Worm (Caenorhabditis elegans) whole organism, L1 larva: Measurements from ENCODE around the gene C49C8.8.
A peak's percentile ranks its signal among the peaks of the same experiment; 100 is the strongest.

ENCODE experiments used
- C04F5.9 ChIP-seq: sonication (generic microtip); optimal IDR thresholded peaks from 2 replicates; lab custom pipeline; 2016; ENCODE audit warnings: missing genetic modification characterization, missing compliant biosample characterization
- C16A3.4 ChIP-seq: fragments of 150-350 bp; optimal IDR thresholded peaks from 2 replicates; lab custom pipeline; 2014; ENCODE audit warnings: missing biosample characterization, missing genetic modification characterization
- aha-1 ChIP-seq: fragments of 150-350 bp; optimal IDR thresholded peaks from 2 replicates; lab custom pipeline; 2014; ENCODE audit warnings: missing biosample characterization, missing genetic modification characterization
- blmp-1 ChIP-seq: fragments of 150-350 bp; optimal IDR thresholded peaks from 2 replicates; lab custom pipeline; 2014; ENCODE audit warnings: missing biosample characterization, missing genetic modification characterization
- ceh-63 ChIP-seq: fragments of 200-800 bp; sonication (Bioruptor generic); optimal IDR thresholded peaks from 2 replicates; lab custom pipeline; 2018; ENCODE audit warnings: mild to moderate bottlenecking, missing genetic modification characterization, missing compliant biosample characterization
- ceh-8 ChIP-seq: fragments of 200-800 bp; sonication (Bioruptor generic); optimal IDR thresholded peaks from 2 replicates; lab custom pipeline; 2018; ENCODE audit warnings: mild to moderate bottlenecking, missing genetic modification characterization, moderate library complexity, missing compliant biosample characterization
- ceh-90 ChIP-seq: sonication (generic microtip); optimal IDR thresholded peaks from 2 replicates; lab custom pipeline; 2016; ENCODE audit warnings: missing genetic modification characterization, missing compliant biosample characterization
- dsc-1 ChIP-seq: sonication (generic microtip); optimal IDR thresholded peaks from 2 replicates; lab custom pipeline; 2016; ENCODE audit warnings: mild to moderate bottlenecking, missing genetic modification characterization, missing compliant biosample characterization
- efl-1 ChIP-seq, 4 experiments: fragments of 150-350 bp; optimal IDR thresholded peaks in 3 of 4; peaks in 1 of 4; 1 replicate in 1 of 4; 2 replicates in 3 of 4; lab custom pipeline; 2014; ENCODE audit warnings: missing biosample characterization in 2 of 4, missing genetic modification characterization in 2 of 4, missing genetic modification reagents in 2 of 4
- efl-3 ChIP-seq: fragments of 200-800 bp; sonication (Bioruptor generic); optimal IDR thresholded peaks from 2 replicates; lab custom pipeline; 2018; ENCODE audit warnings: mild to moderate bottlenecking, missing genetic modification characterization, missing compliant biosample characterization
- egl-13 ChIP-seq: sonication (generic microtip); optimal IDR thresholded peaks from 2 replicates; lab custom pipeline; 2016; ENCODE audit warnings: missing genotype, missing genetic modification reagents, missing genetic modification characterization, missing compliant biosample characterization
- egl-27 ChIP-seq, 2 experiments: fragments of 150-350 bp in 1 of 2; sonication (generic microtip); optimal IDR thresholded peaks; 3 replicates each; lab custom pipeline; 2017 to 2018; ENCODE audit warnings: missing biosample characterization in 2 of 2, missing genetic modification characterization in 2 of 2, missing genetic modification reagents in 2 of 2
- elt-3 ChIP-seq, 6 experiments: fragments of 150-350 bp in 1 of 6; sonication (generic microtip); optimal IDR thresholded peaks; 2 replicates each; lab custom pipeline; 2017 to 2018; ENCODE audit warnings: missing biosample characterization in 6 of 6, missing genetic modification characterization in 6 of 6, inconsistent platforms in 1 of 6
- fkh-10 ChIP-seq: sonication (generic microtip); optimal IDR thresholded peaks from 2 replicates; lab custom pipeline; 2017; ENCODE audit warnings: missing biosample characterization, missing genetic modification reagents, missing genetic modification characterization
- fkh-4 ChIP-seq: sonication (generic microtip); optimal IDR thresholded peaks from 2 replicates; lab custom pipeline; 2016; ENCODE audit warnings: missing compliant biosample characterization, missing genetic modification characterization, borderline replicate concordance
- fkh-8 ChIP-seq: sonication (generic microtip); optimal IDR thresholded peaks from 2 replicates; lab custom pipeline; 2016; ENCODE audit warnings: mild to moderate bottlenecking, missing genetic modification characterization, missing compliant biosample characterization
- fos-1 ChIP-seq: fragments of 150-350 bp; optimal IDR thresholded peaks from 2 replicates; lab custom pipeline; 2014; ENCODE audit warnings: missing biosample characterization, missing genetic modification characterization
- grh-1 ChIP-seq: fragments of 200-800 bp; sonication (Bioruptor generic); IDR thresholded peaks from 2 replicates; pipeline ENCODE4 v1.3.6; 2022; ENCODE audit warnings: missing genetic modification reagents, missing genetic modification characterization, missing compliant biosample characterization
- jun-1 ChIP-seq: fragments of 150-350 bp; optimal IDR thresholded peaks from 2 replicates; lab custom pipeline; 2014; ENCODE audit warnings: missing biosample characterization, missing genetic modification reagents, missing genetic modification characterization
- lin-13 ChIP-seq: fragments of 150-350 bp; optimal IDR thresholded peaks from 2 replicates; lab custom pipeline; 2014; ENCODE audit warnings: missing biosample characterization, missing genetic modification reagents, missing genetic modification characterization
- lin-14 ChIP-seq: fragments of 200-800 bp; sonication (Bioruptor generic); optimal IDR thresholded peaks from 2 replicates; lab custom pipeline; 2018; ENCODE audit warnings: mild to moderate bottlenecking, missing genetic modification characterization, moderate library complexity, missing compliant biosample characterization
- lin-35 ChIP-seq, 2 experiments: fragments of 150-350 bp; optimal IDR thresholded peaks; 2 replicates each; lab custom pipeline; 2014; ENCODE audit warnings: missing biosample characterization in 2 of 2, missing genetic modification characterization in 2 of 2, missing genetic modification reagents in 2 of 2
- lir-3 ChIP-seq: sonication (generic microtip); optimal IDR thresholded peaks from 2 replicates; lab custom pipeline; 2016; ENCODE audit warnings: mild to moderate bottlenecking, missing genetic modification characterization, moderate library complexity, missing compliant biosample characterization; ENCODE audit not compliant: poor library complexity
- mab-9 ChIP-seq: fragments of 200-800 bp; sonication (Bioruptor generic); IDR thresholded peaks from 2 replicates; pipeline ENCODE4 v1.3.6; 2022; ENCODE audit warnings: missing genetic modification reagents, missing genetic modification characterization, missing compliant biosample characterization
- mdl-1 ChIP-seq, 2 experiments: fragments of 150-350 bp; optimal IDR thresholded peaks; 2 replicates each; lab custom pipeline; 2014 to 2017; ENCODE audit warnings: missing biosample characterization in 2 of 2, missing genetic modification characterization in 2 of 2, inconsistent platforms in 1 of 2
- mef-2 ChIP-seq: fragments of 150-350 bp; optimal IDR thresholded peaks from 2 replicates; lab custom pipeline; 2014; ENCODE audit warnings: missing biosample characterization, missing genetic modification characterization
- mep-1 ChIP-seq: fragments of 150-350 bp; optimal IDR thresholded peaks from 2 replicates; lab custom pipeline; 2014; ENCODE audit warnings: missing biosample characterization, missing genetic modification characterization
- nhr-11 ChIP-seq: fragments of 150-350 bp; optimal IDR thresholded peaks from 2 replicates; lab custom pipeline; 2014; ENCODE audit warnings: missing biosample characterization, missing genetic modification characterization
- nhr-19 ChIP-seq: fragments of 200-800 bp; sonication (Bioruptor generic); conservative IDR thresholded peaks from 2 replicates; pipeline ENCODE4 v1.3.6; 2022; ENCODE audit warnings: missing genetic modification characterization, missing compliant biosample characterization
- nhr-71 ChIP-seq: sonication (generic microtip); optimal IDR thresholded peaks from 2 replicates; lab custom pipeline; 2016; ENCODE audit warnings: mild to moderate bottlenecking, missing genetic modification characterization, moderate library complexity, missing compliant biosample characterization
- nhr-77 ChIP-seq: fragments of 150-350 bp; optimal IDR thresholded peaks from 2 replicates; lab custom pipeline; 2014; ENCODE audit warnings: missing biosample characterization, missing genetic modification characterization
- nhr-90 ChIP-seq: sonication (generic microtip); optimal IDR thresholded peaks from 2 replicates; lab custom pipeline; 2016; ENCODE audit warnings: mild to moderate bottlenecking, missing genetic modification characterization, missing compliant biosample characterization; ENCODE audit not compliant: poor library complexity
- pqm-1 ChIP-seq: sonication (generic microtip); optimal IDR thresholded peaks from 3 replicates; lab custom pipeline; 2017; ENCODE audit warnings: missing biosample characterization, missing genetic modification characterization
- skn-1 ChIP-seq: fragments of 150-350 bp; optimal IDR thresholded peaks from 2 replicates; lab custom pipeline; 2014; ENCODE audit warnings: missing biosample characterization, missing genetic modification characterization
- swsn-7 ChIP-seq: sonication (generic microtip); optimal IDR thresholded peaks from 2 replicates; lab custom pipeline; 2016; ENCODE audit warnings: missing genetic modification characterization, missing compliant biosample characterization
- unc-62 ChIP-seq: fragments of 150-350 bp; optimal IDR thresholded peaks from 2 replicates; lab custom pipeline; 2014; ENCODE audit warnings: missing biosample characterization, missing genetic modification reagents, missing genetic modification characterization
- xbp-1 ChIP-seq: sonication (generic microtip); optimal IDR thresholded peaks from 2 replicates; lab custom pipeline; 2016; ENCODE audit warnings: missing genetic modification characterization, missing compliant biosample characterization
- ztf-4 ChIP-seq: fragments of 150-350 bp; optimal IDR thresholded peaks from 2 replicates; lab custom pipeline; 2014; ENCODE audit warnings: missing biosample characterization, missing genetic modification characterization

Gene C49C8.8

DNA sequence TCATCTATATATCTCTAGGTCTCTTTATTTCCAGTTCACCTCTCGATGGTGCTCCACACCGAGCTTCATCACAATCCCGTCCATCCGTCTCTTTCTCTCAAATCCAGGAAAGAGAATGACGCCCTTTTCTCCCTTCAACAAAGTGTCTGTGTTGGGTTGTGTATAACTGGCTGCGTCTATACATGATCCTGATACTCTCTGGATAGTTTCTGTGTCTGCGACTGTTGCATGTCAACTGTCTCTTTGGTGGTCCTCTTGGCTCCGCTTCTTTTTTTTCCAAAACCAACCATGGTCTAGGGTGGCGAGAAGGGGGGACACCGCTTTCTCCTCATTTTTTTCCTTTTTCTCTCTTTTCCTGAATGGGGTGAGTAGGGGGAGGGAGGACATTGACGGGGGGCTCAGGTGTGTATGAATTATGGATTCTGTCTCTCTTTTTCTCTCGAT lies 22.3 kb upstream of the C49C8.8 start (continued):
- peak; percentile 0 for TF ChIP-seq blmp-1 (tag; lab: Kevin White, UChicago)
- TF ChIP-seq lin-14 (GFP tag; lab: Kevin White, UChicago): peak; percentile 91
- TF ChIP-seq mdl-1 (tag; optimal IDR thresholded peaks at IDR 0.05; lab: Kevin White, UChicago): peak in 1 of 2 experiments; percentile 44
- no peak for TF ChIP-seq ceh-63 (GFP tag; lab: Kevin White, UChicago)
- peak in 1 of 2 experiments; percentile 8 for TF ChIP-seq egl-27 (tag; optimal IDR thresholded peaks at IDR 0.05; lab: Kevin White, UChicago)
- peak; percentile 67 for TF ChIP-seq swsn-7 (tag; lab: Kevin White, UChicago)
- TF ChIP-seq unc-62 (GFP tag; lab: Kevin White, UChicago): no peak
- TF ChIP-seq mef-2 (tag; lab: Kevin White, UChicago): peak; percentile 38
- TF ChIP-seq dsc-1: peak; percentile 57
- TF ChIP-seq fkh-4 (tag; lab: Kevin White, UChicago): no peak
- TF ChIP-seq C04F5.9: no peak
- TF ChIP-seq mab-9 (GFP tag; lab: Robert Waterston, UW): no peak
- peak; percentile 56 for TF ChIP-seq nhr-77 (tag; lab: Kevin White, UChicago)
- TF ChIP-seq jun-1 (tag; lab: Kevin White, UChicago): no peak
- TF ChIP-seq mep-1: peak; percentile 45
- peak; percentile 53 for TF ChIP-seq nhr-19

DNA sequence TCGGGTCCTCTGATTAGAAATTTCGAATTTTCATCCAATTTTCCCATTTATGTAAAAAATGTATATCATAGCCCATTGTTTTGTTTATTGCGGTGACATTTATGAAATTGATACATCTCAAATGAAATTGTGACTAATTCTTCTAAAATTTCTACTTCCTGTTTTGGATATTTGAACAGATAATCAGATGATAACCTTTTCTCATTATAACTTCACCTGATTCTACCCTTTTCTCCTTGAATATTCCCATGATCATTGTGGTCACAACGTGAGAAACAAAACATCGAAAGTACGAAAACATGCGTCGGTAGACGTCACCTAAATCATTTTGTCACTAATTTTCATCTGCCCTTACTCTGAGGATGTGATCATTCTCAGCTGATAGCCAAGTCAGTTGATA lies 21.7 kb upstream of the C49C8.8 start:
- TF ChIP-seq nhr-71 (tag; lab: Kevin White, UChicago) (peak; percentile 43), aha-1 (tag; lab: Kevin White, UChicago) (no peak), fkh-8 (peak; percentile 16), ceh-8 (GFP tag; lab: Kevin White, UChicago) (peak; percentile 70), nhr-77 (tag; lab: Kevin White, UChicago) (no peak), ceh-90 (tag; lab: Kevin White, UChicago) (no peak), grh-1 (no peak), nhr-11 (tag; lab: Kevin White, UChicago) (peak; percentile 13), dsc-1 (peak; percentile 54)
- TF ChIP-seq, all 84 proteins: peak for 5

DNA sequence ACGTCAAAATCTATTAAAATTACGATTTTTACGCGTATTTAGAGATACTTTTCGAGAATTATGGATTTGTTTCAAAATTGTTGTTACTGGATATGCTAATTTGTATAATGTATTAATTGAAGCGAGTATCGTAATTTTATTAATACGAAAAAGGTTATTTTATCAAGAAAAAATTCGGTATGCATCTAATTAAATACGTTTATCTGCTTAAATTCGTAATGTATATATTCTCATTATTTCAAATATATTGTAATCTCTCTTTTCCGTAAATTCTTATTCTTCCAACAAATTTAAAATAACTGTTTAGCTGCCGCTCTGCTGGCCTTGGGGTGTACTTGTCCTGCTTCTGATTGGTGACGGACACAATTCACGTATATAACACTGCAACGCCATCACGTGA lies 20.9 kb upstream of the C49C8.8 start, which contains the start of gene dgk-4:
Gene dgk-4 (plus strand): TSS at position 301 of the 400 bp plus-strand sequence.
- TF ChIP-seq ztf-4 (tag; lab: Kevin White, UChicago) (no peak), fkh-8 (no peak), C16A3.4 (tag; lab: Kevin White, UChicago) (no peak), efl-1 (optimal IDR thresholded peaks at IDR 0.05; lab: Kevin White, UChicago) (no peak), efl-1 (GFP tag; optimal IDR thresholded peaks at IDR 0.05 in 1 of 2; lab: Kevin White, UChicago) (no peak), egl-13 (tag; lab: Kevin White, UChicago) (no peak), fos-1 (no peak), elt-3 (tag; optimal IDR thresholded peaks at IDR 0.05; lab: Kevin White, UChicago) (no peak), jun-1 (tag; lab: Kevin White, UChicago) (no peak)

DNA sequence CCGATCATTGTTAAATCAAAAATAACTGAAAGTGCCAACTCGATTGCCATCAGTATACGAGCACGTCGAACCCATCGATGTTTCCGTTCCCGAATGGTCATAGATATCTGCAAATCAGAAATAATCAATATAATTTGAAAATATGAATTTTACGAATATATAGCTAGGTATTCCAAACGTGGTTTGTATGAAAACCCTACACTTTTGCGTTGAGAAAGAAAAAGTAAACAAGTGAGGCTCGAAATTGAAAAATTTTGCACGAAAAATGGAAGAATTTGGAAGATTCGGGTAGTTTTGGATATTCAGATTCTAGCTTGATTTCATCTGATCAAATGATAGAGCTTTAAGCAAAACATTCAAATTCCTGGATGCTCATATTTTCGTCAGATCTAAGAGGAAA lies 13.2 kb upstream of the C49C8.8 start, which contains the start of gene F42A9.9:
Gene F42A9.9 (minus strand): TSS at position 101 of the 400 bp plus-strand sequence.
- TF ChIP-seq xbp-1 (tag; lab: Kevin White, UChicago) (no peak), fkh-10 (no peak), efl-3 (GFP tag; lab: Kevin White, UChicago) (no peak), mef-2 (tag; lab: Kevin White, UChicago) (no peak), nhr-90 (tag; lab: Kevin White, UChicago) (no peak), lir-3 (no peak), skn-1 (no peak), lin-35 (GFP tag; optimal IDR thresholded peaks at IDR 0.05; lab: Kevin White, UChicago) (no peak), pqm-1 (tag; lab: Kevin White, UChicago) (no peak), nhr-19 (no peak), lin-13 (GFP tag; lab: Kevin White, UChicago) (no peak), elt-3 (tag; optimal IDR thresholded peaks at IDR 0.05; lab: Kevin White, UChicago) (no peak)
- TF ChIP-seq, all 84 proteins: peak for 0
